Worm (Caenorhabditis elegans): Measurements from ENCODE around the gene trul-1.
A peak's percentile ranks its signal among the peaks of the same experiment; 100 is the strongest.

DNA sequence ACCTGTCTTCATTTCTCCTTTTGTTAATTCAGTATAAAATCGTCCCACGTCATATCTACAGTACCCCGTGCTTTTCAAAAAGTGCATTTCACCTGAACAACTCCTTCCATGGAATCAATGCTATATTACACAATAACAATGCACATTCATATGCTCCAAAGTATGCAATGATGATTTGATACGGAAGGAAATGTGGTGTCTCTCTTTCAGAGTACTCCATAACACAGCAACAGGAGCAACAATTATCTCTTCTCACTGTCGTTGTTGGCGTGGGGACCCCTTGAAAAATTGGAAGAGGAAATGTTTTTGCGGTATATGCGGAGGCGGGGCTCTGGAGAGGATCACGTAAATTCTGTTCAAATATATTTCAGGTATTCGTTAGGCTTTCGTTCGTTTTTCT lies 24.9 kb downstream of the trul-1 start, which contains the start of gene cat-2:
- TF ChIP-seq lin-39 (tag; optimal IDR thresholded peaks at IDR 0.05) (peak; percentile 29), mdl-1 (tag; optimal IDR thresholded peaks at IDR 0.05) (no peak), ztf-11 (tag; optimal IDR thresholded peaks at IDR 0.05) (no peak)

All from whole organism, L3 larva.